Worm (Caenorhabditis elegans): ENCODE measurements around the gene srb-5.

DNA sequence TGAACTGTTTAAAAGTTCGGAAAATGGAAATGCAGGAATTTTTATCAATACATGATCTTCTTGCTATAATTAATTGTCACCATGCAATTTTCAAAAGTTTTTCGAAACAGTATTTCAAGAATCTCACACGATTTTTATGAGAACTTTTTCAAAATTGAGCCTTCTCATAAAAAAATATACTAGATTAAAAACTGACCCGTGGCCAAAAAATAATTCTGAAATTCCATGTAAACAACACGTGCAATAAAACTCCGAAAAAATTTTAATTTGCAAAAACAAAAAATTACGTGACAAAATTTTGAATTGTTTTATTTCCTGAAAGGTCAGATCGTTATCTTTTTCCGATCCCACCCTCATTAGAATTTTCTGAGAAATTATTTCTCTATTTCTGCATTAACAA, 32.3 kb upstream of the srb-5 start, which contains the start of gene C34F11.5:
- TF ChIP-seq ama-1 (optimal IDR thresholded peaks at IDR 0.05) = no peak
- TF ChIP-seq pha-4 (tag; optimal IDR thresholded peaks at IDR 0.05) = no peak
- TF ChIP-seq ceh-31 (tag; optimal IDR thresholded peaks at IDR 0.05) = no peak
- no peak for TF ChIP-seq nfya-1 (tag; optimal IDR thresholded peaks at IDR 0.05)
- TF ChIP-seq lin-11 (tag; optimal IDR thresholded peaks at IDR 0.05) = no peak
- no peak for TF ChIP-seq rnt-1 (tag; optimal IDR thresholded peaks at IDR 0.05)
- TF ChIP-seq tbx-2 (tag; optimal IDR thresholded peaks at IDR 0.05) = no peak
- TF ChIP-seq sdc-2 (tag; optimal IDR thresholded peaks at IDR 0.05) = no peak
- TF ChIP-seq madf-2 (tag; optimal IDR thresholded peaks at IDR 0.05) = no peak

All from whole organism, late embryonic.